Fruit fly (Drosophila melanogaster) whole organism, embryonic: Measurements from ENCODE around the gene Rad9.

ENCODE experiments used
- Atf3 ChIP-seq: fragments of 200-800 bp; sonication (Bioruptor generic); optimal IDR thresholded peaks from 3 replicates; lab custom pipeline; 2016; ENCODE audit warnings: missing biosample characterization, missing genetic modification characterization
- Bgb ChIP-seq: fragments of 200-800 bp; sonication (Bioruptor generic); IDR thresholded peaks from 2 replicates; pipeline ENCODE4 v1.3.6; 2022; ENCODE audit warnings: missing biosample characterization, missing genetic modification characterization; ENCODE audit not compliant: partially characterized antibody
- CG10147 ChIP-seq: fragments of 200-800 bp; sonication (Bioruptor generic); optimal IDR thresholded peaks from 2 replicates; lab custom pipeline; 2019; ENCODE audit warnings: missing biosample characterization, mild to moderate bottlenecking, missing genetic modification characterization, moderate library complexity
- CG10654 ChIP-seq: fragments of 200-800 bp; sonication (Bioruptor generic); optimal IDR thresholded peaks from 2 replicates; lab custom pipeline; 2016; ENCODE audit warnings: missing biosample characterization, missing genetic modification characterization
- CG11456 ChIP-seq: fragments of 200-800 bp; sonication (Bioruptor generic); IDR thresholded peaks from 3 replicates; pipeline ENCODE4 v1.3.6; 2022; ENCODE audit warnings: missing biosample characterization, missing genetic modification characterization
- CG11723 ChIP-seq: fragments of 200-800 bp; sonication (Bioruptor generic); optimal IDR thresholded peaks from 2 replicates; lab custom pipeline; 2017; ENCODE audit warnings: missing biosample characterization, mild to moderate bottlenecking, missing genetic modification characterization
- CG12104 ChIP-seq: fragments of 200-800 bp; sonication (Bioruptor generic); optimal IDR thresholded peaks from 3 replicates; lab custom pipeline; 2016; ENCODE audit warnings: missing biosample characterization, missing genetic modification characterization
- CG13424 ChIP-seq: fragments of 200-800 bp; sonication (Bioruptor generic); optimal IDR thresholded peaks from 2 replicates; lab custom pipeline; 2019; ENCODE audit warnings: missing biosample characterization, mild to moderate bottlenecking, missing genetic modification characterization, moderate library complexity
- CG14050 ChIP-seq: fragments of 200-800 bp; sonication (Bioruptor generic); IDR thresholded peaks from 3 replicates; pipeline ENCODE4 v1.3.6; 2022; ENCODE audit warnings: missing biosample characterization, missing genetic modification characterization
- CG15011 ChIP-seq: fragments of 200-800 bp; sonication (Bioruptor generic); optimal IDR thresholded peaks from 3 replicates; lab custom pipeline; 2018; ENCODE audit warnings: missing biosample characterization, mild to moderate bottlenecking, missing genetic modification characterization
- CG1603 ChIP-seq: fragments of 200-800 bp; sonication (Bioruptor generic); optimal IDR thresholded peaks from 2 replicates; lab custom pipeline; 2019; ENCODE audit warnings: missing biosample characterization, mild to moderate bottlenecking, missing genetic modification characterization, moderate library complexity
- CG16813 ChIP-seq: fragments of 200-800 bp; sonication (Bioruptor generic); IDR thresholded peaks from 3 replicates; pipeline ENCODE4 v1.3.6; 2022; ENCODE audit warnings: missing biosample characterization, missing genetic modification characterization; ENCODE audit not compliant: partially characterized antibody
- CG17186 ChIP-seq: fragments of 200-800 bp; sonication (Bioruptor generic); optimal IDR thresholded peaks from 3 replicates; lab custom pipeline; 2017; ENCODE audit warnings: missing biosample characterization, missing genetic modification reagents, missing genetic modification characterization
- CG2202 ChIP-seq: fragments of 200-800 bp; sonication (Bioruptor generic); optimal IDR thresholded peaks from 2 replicates; lab custom pipeline; 2018; ENCODE audit warnings: missing biosample characterization, mild to moderate bottlenecking, missing genetic modification characterization
- CG30431 ChIP-seq: fragments of 200-800 bp; sonication (Bioruptor generic); optimal IDR thresholded peaks from 2 replicates; lab custom pipeline; 2017; ENCODE audit warnings: missing biosample characterization, missing genetic modification characterization
- CG31365 ChIP-seq: fragments of 200-800 bp; sonication (Bioruptor generic); optimal IDR thresholded peaks from 2 replicates; lab custom pipeline; 2018; ENCODE audit warnings: missing biosample characterization, mild to moderate bottlenecking, missing genetic modification characterization
- CG4328 ChIP-seq: fragments of 200-800 bp; sonication (Bioruptor generic); optimal IDR thresholded peaks from 3 replicates; lab custom pipeline; 2017; ENCODE audit warnings: missing biosample characterization, missing genetic modification reagents, missing genetic modification characterization
- CG6791 ChIP-seq: fragments of 200-800 bp; sonication (Bioruptor generic); IDR thresholded peaks from 3 replicates; pipeline ENCODE4 v1.3.6; 2022; ENCODE audit warnings: missing biosample characterization, missing genetic modification characterization; ENCODE audit not compliant: partially characterized antibody
- CG6813 ChIP-seq: fragments of 200-800 bp; sonication (Bioruptor generic); optimal IDR thresholded peaks from 2 replicates; lab custom pipeline; 2017; ENCODE audit warnings: missing biosample characterization, missing genetic modification characterization, mild to moderate bottlenecking, moderate library complexity, missing genetic modification reagents
- CG7839 ChIP-seq: fragments of 200-800 bp; sonication (Bioruptor generic); optimal IDR thresholded peaks from 3 replicates; lab custom pipeline; 2018; ENCODE audit warnings: missing biosample characterization, mild to moderate bottlenecking, missing genetic modification characterization, moderate library complexity
- CG8765 ChIP-seq: fragments of 200-800 bp; sonication (Bioruptor generic); IDR thresholded peaks from 2 replicates; pipeline ENCODE4 v1.3.6; 2022; ENCODE audit warnings: missing biosample characterization, missing genetic modification characterization
- CG9727 ChIP-seq: fragments of 200-800 bp; sonication (Bioruptor generic); optimal IDR thresholded peaks from 3 replicates; lab custom pipeline; 2017; ENCODE audit warnings: missing biosample characterization, mild to moderate bottlenecking, missing genetic modification characterization
- D19A ChIP-seq: fragments of 200-800 bp; optimal IDR thresholded peaks from 3 replicates; lab custom pipeline; 2019; ENCODE audit warnings: missing biosample characterization, mild to moderate bottlenecking, missing genetic modification characterization, moderate library complexity
- Doc2 ChIP-seq: fragments of 200-800 bp; sonication (Bioruptor generic); IDR thresholded peaks from 2 replicates; pipeline ENCODE4 v1.3.6; 2022; ENCODE audit warnings: missing biosample characterization, missing genetic modification characterization
- Doc3 ChIP-seq: fragments of 200-800 bp; sonication (Bioruptor generic); IDR thresholded peaks from 3 replicates; pipeline ENCODE4 v1.3.6; 2022; ENCODE audit warnings: missing biosample characterization, missing genetic modification characterization; ENCODE audit not compliant: partially characterized antibody
- Hr3 ChIP-seq: fragments of 200-800 bp; sonication (Bioruptor generic); optimal IDR thresholded peaks from 3 replicates; lab custom pipeline; 2016; ENCODE audit warnings: missing biosample characterization, missing genetic modification characterization
- Nf-YA ChIP-seq: fragments of 200-800 bp; sonication (Bioruptor generic); IDR thresholded peaks from 2 replicates; pipeline ENCODE4 v1.3.6; 2022; ENCODE audit warnings: missing biosample characterization, missing genetic modification characterization
- Six4 ChIP-seq: fragments of 200-800 bp; sonication (Bioruptor generic); optimal IDR thresholded peaks from 2 replicates; lab custom pipeline; 2016; ENCODE audit warnings: missing biosample characterization, missing genetic modification characterization
- Usf ChIP-seq: fragments of 200-800 bp; sonication (Bioruptor generic); optimal IDR thresholded peaks from 2 replicates; lab custom pipeline; 2017; ENCODE audit warnings: missing genotype, missing biosample characterization, missing genetic modification characterization
- Xrp1 ChIP-seq: fragments of 200-800 bp; sonication (Bioruptor generic); IDR thresholded peaks from 2 replicates; pipeline ENCODE4 v1.3.6; 2022; ENCODE audit warnings: missing biosample characterization, missing genetic modification characterization
- az2 ChIP-seq: fragments of 200-800 bp; sonication (Bioruptor generic); optimal IDR thresholded peaks from 3 replicates; lab custom pipeline; 2016; ENCODE audit warnings: missing biosample characterization, missing genetic modification characterization
- bsh ChIP-seq, 2 experiments: fragments of 200-800 bp; sonication (Bioruptor generic); optimal IDR thresholded peaks; 2 replicates each; lab custom pipeline; 2017 to 2018; ENCODE audit warnings: mild to moderate bottlenecking in 2 of 2, missing biosample characterization in 2 of 2, missing genetic modification characterization in 2 of 2, moderate library complexity in 1 of 2
- cad ChIP-seq: fragments of >200 bp; optimal IDR thresholded peaks from 2 replicates; lab custom pipeline; 2017; ENCODE audit warnings: missing biosample characterization, missing genetic modification characterization
- cg ChIP-seq: fragments of 200-800 bp; sonication (Bioruptor generic); optimal IDR thresholded peaks from 3 replicates; lab custom pipeline; 2019; ENCODE audit warnings: missing biosample characterization, mild to moderate bottlenecking, missing genetic modification characterization, moderate library complexity
- crp ChIP-seq, 2 experiments: fragments of 200-800 bp; sonication (Bioruptor generic); optimal IDR thresholded peaks; 2 replicates in 1 of 2; 3 replicates in 1 of 2; lab custom pipeline; 2017; ENCODE audit warnings: missing biosample characterization in 2 of 2, missing genetic modification characterization in 2 of 2, mild to moderate bottlenecking in 1 of 2, moderate library complexity in 1 of 2
- dpn ChIP-seq, 2 experiments: fragments of 200-800 bp; sonication (Bioruptor generic); optimal IDR thresholded peaks; 3 replicates each; lab custom pipeline; 2016; ENCODE audit warnings: missing biosample characterization in 2 of 2, missing genetic modification characterization in 2 of 2
- fd64A ChIP-seq: fragments of 200-800 bp; sonication (Bioruptor generic); optimal IDR thresholded peaks from 3 replicates; lab custom pipeline; 2018; ENCODE audit warnings: missing biosample characterization, mild to moderate bottlenecking, missing genetic modification characterization
- fru ChIP-seq: fragments of >200 bp; optimal IDR thresholded peaks from 2 replicates; lab custom pipeline; 2017
- gcm2 ChIP-seq: fragments of 200-800 bp; sonication (Bioruptor generic); optimal IDR thresholded peaks from 2 replicates; lab custom pipeline; 2016; ENCODE audit warnings: missing biosample characterization, missing genetic modification characterization
- her ChIP-seq: fragments of 200-800 bp; sonication (Bioruptor generic); optimal IDR thresholded peaks from 2 replicates; lab custom pipeline; 2016; ENCODE audit warnings: missing biosample characterization, missing genetic modification characterization
- lola ChIP-seq, 3 experiments: fragments of >200 bp in 2 of 3; fragments of 200-800 bp in 1 of 3; sonication (Bioruptor generic) in 1 of 3; optimal IDR thresholded peaks; 2 replicates each; lab custom pipeline; 2017 to 2019; ENCODE audit warnings: missing biosample characterization in 3 of 3, missing genetic modification characterization in 3 of 3, mild to moderate bottlenecking in 1 of 3, moderate library complexity in 1 of 3
- nom ChIP-seq: fragments of 200-800 bp; sonication (Bioruptor generic); optimal IDR thresholded peaks from 2 replicates; lab custom pipeline; 2017; ENCODE audit warnings: missing biosample characterization, missing genetic modification characterization, mild to moderate bottlenecking, moderate library complexity, missing genetic modification reagents
- oc ChIP-seq: fragments of 200-800 bp; sonication (Bioruptor generic); optimal IDR thresholded peaks from 2 replicates; lab custom pipeline; 2018; ENCODE audit warnings: missing biosample characterization, mild to moderate bottlenecking, missing genetic modification characterization, moderate library complexity
- pnt ChIP-seq: fragments of 200-800 bp; sonication (Bioruptor generic); optimal IDR thresholded peaks from 3 replicates; lab custom pipeline; 2016; ENCODE audit warnings: missing biosample characterization, missing genetic modification characterization
- pum ChIP-seq: fragments of 200-800 bp; sonication (Bioruptor generic); optimal IDR thresholded peaks from 2 replicates; lab custom pipeline; 2016; ENCODE audit warnings: missing biosample characterization, missing genetic modification characterization
- sd ChIP-seq: fragments of 200-800 bp; sonication (Bioruptor generic); optimal IDR thresholded peaks from 3 replicates; lab custom pipeline; 2018; ENCODE audit warnings: missing biosample characterization, mild to moderate bottlenecking, missing genetic modification characterization, moderate library complexity
- sens ChIP-seq: fragments of 200-800 bp; sonication (Bioruptor generic); peaks from one replicate; lab custom pipeline; 2016; ENCODE audit warnings: missing biosample characterization, missing genetic modification characterization
- slp2 ChIP-seq: fragments of 200-800 bp; sonication (Bioruptor generic); optimal IDR thresholded peaks from 2 replicates; lab custom pipeline; 2016; ENCODE audit warnings: missing biosample characterization, missing genetic modification characterization
- stwl ChIP-seq: fragments of 200-800 bp; sonication (Bioruptor generic); optimal IDR thresholded peaks from 3 replicates; lab custom pipeline; 2018; ENCODE audit warnings: missing biosample characterization, mild to moderate bottlenecking, missing genetic modification characterization, moderate library complexity
- trem ChIP-seq: fragments of 200-800 bp; optimal IDR thresholded peaks from 3 replicates; lab custom pipeline; 2019; ENCODE audit warnings: missing biosample characterization, mild to moderate bottlenecking, missing genetic modification characterization, moderate library complexity

The Rad9 gene

DNA sequence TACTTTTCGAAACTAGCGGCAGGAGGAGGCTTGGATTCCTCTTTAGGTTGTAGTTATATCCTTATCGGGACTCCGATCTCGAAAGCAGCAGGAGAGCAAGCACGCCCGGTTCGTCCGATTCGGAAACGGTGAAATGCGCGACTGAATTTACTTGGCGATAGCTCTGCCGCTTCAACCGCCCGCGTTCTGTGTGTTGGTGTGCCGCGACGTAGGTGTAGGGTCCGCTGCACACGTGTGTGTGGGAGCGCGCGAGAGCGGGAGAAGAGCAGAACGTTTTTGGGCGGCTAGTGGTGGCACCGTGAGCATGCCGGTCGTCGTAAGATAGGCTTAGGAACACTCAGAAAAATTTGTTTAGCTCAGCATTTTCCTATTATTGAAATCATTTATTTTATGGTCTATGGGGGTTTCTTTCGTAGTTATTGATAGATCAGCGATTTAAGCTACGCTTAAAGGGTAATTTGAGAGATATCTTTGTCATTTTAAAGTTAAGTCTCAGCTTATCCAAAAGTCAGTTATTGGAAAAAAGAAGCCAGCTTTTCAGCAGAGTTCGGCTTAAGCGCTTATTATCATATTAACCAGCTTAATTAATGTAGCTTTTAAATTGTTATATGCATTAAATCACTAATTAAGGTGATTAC is 31.9 kb downstream of the Rad9 start (continued):
- TF ChIP-seq CG9727 (GFP tag; lab: Kevin White, UChicago) (no peak), Usf (GFP tag; lab: Kevin White, UChicago) (no peak), Doc3 (GFP tag; lab: Robert Waterston, UW) (no peak), pum (GFP tag; lab: Kevin White, UChicago) (peak; percentile 17), CG17186 (peak; percentile 0), fru (lab: Kevin White, UChicago) (no peak), CG31365 (no peak), trem (tag; lab: Kevin White, UChicago) (no peak), Bgb (GFP tag; lab: Robert Waterston, UW) (no peak), Doc2 (GFP tag; lab: Robert Waterston, UW) (no peak), Xrp1 (GFP tag; lab: Robert Waterston, UW) (no peak), CG6813 (GFP tag; lab: Kevin White, UChicago) (peak; percentile 20), CG8765 (GFP tag; lab: Robert Waterston, UW) (no peak), CG14050 (GFP tag; lab: Robert Waterston, UW) (no peak), az2 (no peak), fd64A (GFP tag; lab: Kevin White, UChicago) (no peak), cad (no peak), slp2 (GFP tag; lab: Kevin White, UChicago) (no peak), her (GFP tag; lab: Kevin White, UChicago) (peak; percentile 19), CG1603 (tag; lab: Kevin White, UChicago) (peak; percentile 21), CG4328 (no peak), CG10654 (no peak), CG12104 (GFP tag; lab: Kevin White, UChicago) (no peak), cg (GFP tag; lab: Kevin White, UChicago) (peak; percentile 97), oc (tag; lab: Kevin White, UChicago) (peak; percentile 66), crp (GFP tag; optimal IDR thresholded peaks at IDR 0.05; lab: Kevin White, UChicago) (no peak), CG11723 (no peak), gcm2 (GFP tag; lab: Kevin White, UChicago) (no peak), Hr3 (GFP tag; lab: Kevin White, UChicago) (no peak), Nf-YA (GFP tag; lab: Robert Waterston, UW) (no peak), pnt (peak; percentile 24), Six4 (GFP tag; lab: Kevin White, UChicago) (no peak), nom (GFP tag; lab: Kevin White, UChicago) (peak; percentile 63), dpn (GFP tag; optimal IDR thresholded peaks at IDR 0.05; lab: Kevin White, UChicago) (peak in 1 of 2 experiments; percentile 25), CG16813 (GFP tag; lab: Robert Waterston, UW) (no peak), CG11456 (no peak), CG7839 (tag; lab: Kevin White, UChicago) (peak; percentile 44), CG15011 (GFP tag; lab: Kevin White, UChicago) (no peak), Atf3 (GFP tag; lab: Kevin White, UChicago) (no peak), CG6791 (GFP tag; lab: Robert Waterston, UW) (no peak), sens (GFP tag; lab: Kevin White, UChicago) (peak; percentile 87), bsh (GFP tag; optimal IDR thresholded peaks at IDR 0.05; lab: Kevin White, UChicago) (peak; percentile 12 to 39), sd (tag; lab: Kevin White, UChicago) (peak; percentile 34), CG10147 (GFP tag; lab: Kevin White, UChicago) (no peak), CG2202 (tag; lab: Kevin White, UChicago) (no peak), CG30431 (GFP tag; lab: Kevin White, UChicago) (no peak), lola (GFP tag; optimal IDR thresholded peaks at IDR 0.05; lab: Kevin White, UChicago) (peak in 1 of 3 experiments; percentile 7), CG13424 (no peak), stwl (peak; percentile 24), D19A (peak; percentile 24)
